Worm (Caenorhabditis elegans): ENCODE results near the gene F11G11.13.

DNA sequence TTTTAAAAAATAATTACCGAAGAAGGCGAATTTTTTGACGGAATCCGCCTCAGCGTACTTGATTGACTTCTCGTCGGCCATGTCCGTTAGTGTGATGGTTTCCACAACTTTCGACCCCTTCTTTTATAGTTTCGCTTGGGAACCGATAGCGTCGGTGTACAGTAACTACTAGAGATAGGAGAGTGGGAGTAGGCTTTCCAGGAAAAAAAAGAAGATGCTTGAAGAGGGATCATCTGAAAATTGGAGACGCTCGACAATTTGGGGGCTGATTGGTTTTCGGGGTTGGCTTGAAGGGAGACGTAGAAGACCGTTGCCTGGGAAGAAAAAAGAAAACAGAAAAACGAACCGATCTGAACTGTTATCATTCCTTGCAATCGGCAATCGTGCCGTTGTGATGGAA lies 5.3 kb downstream of the F11G11.13 start, which contains the start of gene col-20:
- TF ChIP-seq fos-1 (tag; optimal IDR thresholded peaks at IDR 0.05), result no peak
- TF ChIP-seq nhr-11 (tag; optimal IDR thresholded peaks at IDR 0.05), result no peak
- TF ChIP-seq egl-27 (tag; optimal IDR thresholded peaks at IDR 0.05), result no peak
- TF ChIP-seq fkh-10 (GFP tag; optimal IDR thresholded peaks at IDR 0.05), result no peak
- TF ChIP-seq nhr-28 (tag; optimal IDR thresholded peaks at IDR 0.05), result no peak
- TF ChIP-seq ama-1 (optimal IDR thresholded peaks at IDR 0.05), result no peak
- no peak for TF ChIP-seq nhr-77 (tag; optimal IDR thresholded peaks at IDR 0.05)
- TF ChIP-seq ceh-28 (tag; optimal IDR thresholded peaks at IDR 0.05), result no peak
- TF ChIP-seq elt-1 (tag; optimal IDR thresholded peaks at IDR 0.05), result no peak
- no peak for TF ChIP-seq zag-1 (tag; optimal IDR thresholded peaks at IDR 0.05)
- TF ChIP-seq pqm-1 (tag; optimal IDR thresholded peaks at IDR 0.05), result no peak
- TF ChIP-seq snpc-4 (tag; optimal IDR thresholded peaks at IDR 0.05), result no peak
- TF ChIP-seq R02D3.7 (tag; optimal IDR thresholded peaks at IDR 0.05), result no peak
- no peak for TF ChIP-seq nhr-237 (tag; optimal IDR thresholded peaks at IDR 0.05)

Measured in whole organism, L3 larva.